Worm (Caenorhabditis elegans) whole organism, midembryonic: Measurements from ENCODE around the gene F07H5.7.

Experiments used
- T22C8.4 ChIP-seq: fragments of 200-800 bp; sonication (Bioruptor generic); IDR thresholded peaks from 2 replicates; pipeline ENCODE4 v1.3.6; 2022; ENCODE audit warnings: missing genetic modification characterization, missing compliant biosample characterization
- cog-1 ChIP-seq: sonication (generic microtip); optimal IDR thresholded peaks from 2 replicates; lab custom pipeline; 2016; ENCODE audit warnings: missing genetic modification characterization, missing compliant biosample characterization
- flt-1 ChIP-seq: fragments of 200-800 bp; sonication (Bioruptor generic); IDR thresholded peaks from 2 replicates; pipeline ENCODE4 v1.3.6; 2022; ENCODE audit warnings: missing genetic modification characterization, missing compliant biosample characterization
- klf-2 ChIP-seq: fragments of 200-800 bp; sonication (Bioruptor generic); conservative IDR thresholded peaks from 2 replicates; pipeline ENCODE4 v1.3.6; 2022; ENCODE audit warnings: missing genetic modification reagents, missing genetic modification characterization, missing compliant biosample characterization
- med-1 ChIP-seq: sonication (generic microtip); optimal IDR thresholded peaks from 2 replicates; lab custom pipeline; 2017; ENCODE audit warnings: missing genetic modification characterization, mild to moderate bottlenecking, missing compliant biosample characterization, antibody characterized with exemption, missing genetic modification reagents; ENCODE audit not compliant: insufficient read depth
- ref-1 ChIP-seq: fragments of 200-800 bp; sonication (Bioruptor generic); conservative IDR thresholded peaks from 2 replicates; pipeline ENCODE4 v1.3.6; 2022; ENCODE audit warnings: missing genetic modification reagents, missing genetic modification characterization, missing compliant biosample characterization
- tab-1 ChIP-seq: fragments of 200-800 bp; sonication (Bioruptor generic); IDR thresholded peaks from 2 replicates; pipeline ENCODE4 v1.3.6; 2022; ENCODE audit warnings: missing genetic modification characterization, missing compliant biosample characterization
- ztf-23 ChIP-seq: fragments of 200-800 bp; sonication (Bioruptor generic); IDR thresholded peaks from 2 replicates; pipeline ENCODE4 v1.3.6; 2022; ENCODE audit warnings: missing genetic modification reagents, missing genetic modification characterization, missing compliant biosample characterization
- ztf-29 ChIP-seq: fragments of 200-800 bp; sonication (Bioruptor generic); IDR thresholded peaks from 2 replicates; pipeline ENCODE4 v1.3.6; 2022; ENCODE audit warnings: missing genetic modification reagents, missing genetic modification characterization, missing compliant biosample characterization

The F07H5.7 gene

ce11 chrII:8742972-8743371 lies 51.0 kb downstream of the F07H5.7 start:
- TF ChIP-seq klf-2 (GFP tag; lab: Robert Waterston, UW) (no peak), tab-1 (no peak), flt-1 (no peak), med-1 (no peak), ztf-23 (no peak), cog-1 (tag; lab: Kevin White, UChicago) (no peak), ref-1 (GFP tag; lab: Robert Waterston, UW) (no peak), ztf-29 (GFP tag; lab: Robert Waterston, UW) (no peak), T22C8.4 (GFP tag; lab: Robert Waterston, UW) (no peak)
